Worm (Caenorhabditis elegans): ENCODE measurements around the gene srt-70.
A peak's percentile ranks its signal among the peaks of the same experiment; 100 is the strongest.

DNA sequence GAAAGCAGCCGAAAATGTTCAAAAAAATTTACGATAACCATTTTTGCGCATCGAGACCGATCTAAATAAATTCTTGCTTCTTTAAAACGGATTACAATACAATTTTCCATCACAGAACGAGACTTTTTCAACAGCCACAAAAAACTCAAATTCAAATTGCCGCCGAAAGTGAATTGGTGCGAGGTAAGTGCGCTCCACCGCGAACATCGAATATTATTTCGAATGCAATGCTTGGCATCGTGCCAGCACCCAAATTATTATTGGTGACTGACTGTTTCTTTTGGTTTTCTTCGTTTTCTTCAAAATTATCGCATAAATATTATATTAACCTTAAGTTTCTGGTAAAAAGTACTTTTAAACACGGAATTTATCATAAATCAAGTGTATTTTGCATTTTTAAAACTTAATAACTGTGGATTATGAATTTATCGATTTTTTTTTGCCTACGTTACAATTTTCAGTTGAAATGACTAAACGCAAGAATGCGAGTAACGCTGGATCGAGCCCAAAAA, 9.7 kb upstream of the srt-70 start, which contains the start of gene penr-1:
- TF ChIP-seq unc-39 (tag; optimal IDR thresholded peaks at IDR 0.05) (no peak), zag-1 (tag; optimal IDR thresholded peaks at IDR 0.05) (no peak), pha-4 (tag; optimal IDR thresholded peaks at IDR 0.05) (peak; percentile 64), pqm-1 (tag; optimal IDR thresholded peaks at IDR 0.05) (no peak), egl-27 (tag; optimal IDR thresholded peaks at IDR 0.05) (no peak), elt-3 (tag; optimal IDR thresholded peaks at IDR 0.05) (no peak), ceh-9 (tag; optimal IDR thresholded peaks at IDR 0.05) (no peak), fos-1 (tag; optimal IDR thresholded peaks at IDR 0.05) (no peak), skn-1 (tag; optimal IDR thresholded peaks at IDR 0.05) (no peak), nhr-77 (tag; optimal IDR thresholded peaks at IDR 0.05) (no peak), egl-5 (tag; optimal IDR thresholded peaks at IDR 0.05) (peak; percentile 63), nhr-25 (tag; optimal IDR thresholded peaks at IDR 0.05) (peak; percentile 53), fkh-10 (GFP tag; optimal IDR thresholded peaks at IDR 0.05) (no peak), snpc-4 (tag; optimal IDR thresholded peaks at IDR 0.05) (no peak)

All from whole organism, L3 larva.